Worm (Caenorhabditis elegans) whole organism, L4 larva: Measurements from ENCODE around the gene C14F11.7.

Experiments used
- aha-1 ChIP-seq: fragments of 150-350 bp; peaks from one replicate; lab custom pipeline; 2014; ENCODE audit warnings: missing biosample characterization, missing genetic modification characterization
- arid-1 ChIP-seq: fragments of 200-800 bp; sonication (Bioruptor generic); conservative IDR thresholded peaks from 2 replicates; pipeline ENCODE4 v1.3.6; 2022; ENCODE audit warnings: missing genetic modification reagents, missing genetic modification characterization, missing compliant biosample characterization
- mdl-1 ChIP-seq, 2 experiments: fragments of 150-350 bp in 1 of 2; sonication (generic microtip) in 1 of 2; optimal IDR thresholded peaks; 2 replicates each; lab custom pipeline; 2014 to 2017; ENCODE audit warnings: missing biosample characterization in 2 of 2, missing genetic modification characterization in 2 of 2
- nhr-237 ChIP-seq: sonication (generic microtip); optimal IDR thresholded peaks from 2 replicates; lab custom pipeline; 2017; ENCODE audit warnings: missing biosample characterization, missing genetic modification characterization
- nhr-48 ChIP-seq: sonication (generic microtip); optimal IDR thresholded peaks from 2 replicates; lab custom pipeline; 2016; ENCODE audit warnings: mild to moderate bottlenecking, missing genetic modification characterization, missing compliant biosample characterization
- nhr-77 ChIP-seq: fragments of 150-350 bp; optimal IDR thresholded peaks from 2 replicates; lab custom pipeline; 2014; ENCODE audit warnings: missing biosample characterization, missing genetic modification characterization

ce11 chrX:6253160-6253559 lies 44.8 kb upstream of the C14F11.7 start:
- TF ChIP-seq aha-1 (tag; lab: Kevin White, UChicago) (no peak), nhr-77 (tag; lab: Kevin White, UChicago) (no peak), mdl-1 (tag; optimal IDR thresholded peaks at IDR 0.05; lab: Kevin White, UChicago) (no peak), nhr-48 (no peak), nhr-237 (tag; lab: Kevin White, UChicago) (no peak), arid-1 (GFP tag; lab: Robert Waterston, UW) (0 out of 2 replicates have a peak, but pooled peaks have one; percentile 18)
